Worm (Caenorhabditis elegans): ENCODE results near the gene emg-1.

emg-1 gene

ce11 chrIII:10678971-10679370 lies 29.7 kb downstream of the emg-1 start, which contains the start of gene Y39A1A.16 (continued):
- no peak for TF ChIP-seq Y67H2A.10 (GFP tag; conservative IDR thresholded peaks at IDR 0.05)

DNA sequence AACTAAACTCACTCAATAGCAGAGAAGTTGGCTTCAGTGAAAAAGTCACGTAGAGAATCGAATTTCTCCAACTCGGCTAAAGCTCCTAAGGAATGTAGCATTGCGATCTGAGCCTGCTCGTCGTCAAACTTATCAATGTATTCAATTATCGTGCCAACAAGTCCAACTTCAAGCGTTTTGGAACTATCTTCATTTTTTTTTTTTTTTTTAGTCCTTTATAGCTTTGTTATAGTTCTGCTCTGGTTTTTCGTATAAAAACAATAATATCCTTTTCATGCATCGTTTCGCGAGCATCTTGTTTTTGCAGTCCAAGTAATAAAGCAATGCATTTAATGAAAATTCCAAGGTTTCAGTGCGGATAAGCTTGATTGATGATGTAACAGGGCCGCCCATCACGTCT lies 39.7 kb downstream of the emg-1 start, which contains the start of gene Y39A1A.31:
Y39A1A.31 (minus strand) TSS at position 101 of the 400 bp plus-strand sequence.
- TF ChIP-seq tlf-1 (GFP tag; optimal IDR thresholded peaks at IDR 0.05) (no peak), ztf-28 (GFP tag; IDR thresholded peaks at IDR 0.05) (no peak), nfya-1 (tag; optimal IDR thresholded peaks at IDR 0.05; ENCODE audit: borderline replicate concordance, insufficient read depth) (no peak), nhr-120 (GFP tag; IDR thresholded peaks at IDR 0.05) (no peak), rec-8 (tag; optimal IDR thresholded peaks at IDR 0.05) (no peak), mcd-1 (GFP tag; IDR thresholded peaks at IDR 0.05) (no peak), snpc-3.4 (tag; optimal IDR thresholded peaks at IDR 0.05) (no peak), ccch-3 (GFP tag; optimal IDR thresholded peaks at IDR 0.05) (no peak)

DNA sequence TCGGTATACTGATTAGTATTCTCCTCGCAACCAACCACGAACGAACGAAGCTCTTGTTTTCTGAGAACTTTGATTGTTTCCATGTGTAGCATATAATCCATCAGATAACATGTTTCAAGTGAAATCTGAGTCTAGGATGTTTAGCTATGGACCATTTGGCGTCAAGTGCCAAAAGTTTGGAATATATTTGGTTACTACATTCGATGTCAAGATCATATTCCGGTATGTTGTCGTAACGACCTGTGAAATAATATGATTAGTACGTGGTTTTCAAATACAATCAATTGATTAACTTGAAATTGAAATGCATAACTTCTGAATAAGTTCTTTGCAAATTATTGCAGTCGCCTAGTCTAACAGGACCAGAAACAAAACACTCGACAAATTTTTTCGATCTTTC lies 41.7 kb downstream of the emg-1 start, which contains the start of gene Y39A1A.17:
Y39A1A.17 (minus strand) TSS at position 101 of the 400 bp plus-strand sequence.
- TF ChIP-seq F57A8.1 (GFP tag; optimal IDR thresholded peaks at IDR 0.05): no peak
- TF ChIP-seq unc-62 (GFP tag; optimal IDR thresholded peaks at IDR 0.05): no peak
- TF ChIP-seq aptf-2 (GFP tag; conservative IDR thresholded peaks at IDR 0.05): no peak

ce11 chrIII:10694294-10694693 lies 45.0 kb downstream of the emg-1 start, which contains the start of the genes Y39A1A.18 and fmo-3:
TSS of gene Y39A1A.18 (minus strand) at chrIII:10694485.
TSS of gene fmo-3 (plus strand) at chrIII:10694681.
- no peak for TF ChIP-seq K12H6.12 (tag; optimal IDR thresholded peaks at IDR 0.05)
- TF ChIP-seq hmg-1.2 (GFP tag; IDR thresholded peaks at IDR 0.05): peak; percentile 69

DNA sequence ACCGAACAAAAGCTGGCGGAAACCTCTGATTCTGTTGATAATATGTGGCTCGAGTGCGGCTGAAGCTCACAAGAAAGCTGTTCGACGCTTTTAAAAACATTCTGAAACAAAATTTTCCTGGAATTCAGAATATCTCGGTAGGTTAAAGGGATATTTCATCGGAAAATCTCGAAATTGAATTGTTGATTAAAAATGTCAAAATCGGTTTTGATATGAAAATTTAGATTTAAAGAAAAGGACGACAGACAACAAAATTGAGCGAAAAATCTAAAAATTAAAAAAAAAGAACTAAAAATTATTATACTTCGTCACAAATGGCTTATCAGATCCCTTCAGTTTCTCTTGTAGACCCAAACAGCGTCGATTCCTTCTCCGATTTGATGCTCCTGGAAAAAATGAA lies 51.1 kb downstream of the emg-1 start, which contains the start of gene Y39A1A.20:
Y39A1A.20 (minus strand) TSS at position 101 of the 400 bp plus-strand sequence.
- no peak for TF ChIP-seq ztf-18 (tag; optimal IDR thresholded peaks at IDR 0.05)
- no peak for TF ChIP-seq hrde-1 (tag; optimal IDR thresholded peaks at IDR 0.05; ENCODE audit: borderline replicate concordance)
- TF ChIP-seq xnd-1 (tag; optimal IDR thresholded peaks at IDR 0.05): no peak
- no peak for TF ChIP-seq pbrm-1 (GFP tag; IDR thresholded peaks at IDR 0.05)

All from whole organism, young adult.